Worm (Caenorhabditis elegans) whole organism, L3 larva: ENCODE results near the gene Y49F6C.7.

Source experiments
- aly-2 ChIP-seq: fragments of 150-350 bp; optimal IDR thresholded peaks from 2 replicates; lab custom pipeline; 2014; ENCODE audit warnings: missing biosample characterization, missing genetic modification characterization
- fkh-10 ChIP-seq: sonication (generic microtip); optimal IDR thresholded peaks from 2 replicates; lab custom pipeline; 2017; ENCODE audit warnings: missing biosample characterization, missing genetic modification reagents, missing genetic modification characterization
- nhr-11 ChIP-seq: fragments of 150-350 bp; optimal IDR thresholded peaks from 2 replicates; lab custom pipeline; 2014; ENCODE audit warnings: missing biosample characterization, missing genetic modification characterization
- nhr-76 ChIP-seq: fragments of 150-350 bp; sonication (generic microtip); optimal IDR thresholded peaks from 5 replicates; lab custom pipeline; 2014; ENCODE audit warnings: missing biosample characterization, missing genetic modification characterization
- pha-4 ChIP-seq: fragments of 150-350 bp; optimal IDR thresholded peaks from 2 replicates; lab custom pipeline; 2014; ENCODE audit warnings: missing biosample characterization, missing genetic modification reagents, missing genetic modification characterization
- pqm-1 ChIP-seq: fragments of 150-350 bp; optimal IDR thresholded peaks from 2 replicates; lab custom pipeline; 2017; ENCODE audit warnings: missing biosample characterization, missing genetic modification characterization, inconsistent platforms
- snpc-4 ChIP-seq: fragments of 150-350 bp; optimal IDR thresholded peaks from 2 replicates; lab custom pipeline; 2014; ENCODE audit warnings: missing biosample characterization, missing genetic modification characterization
- ztf-4 ChIP-seq: fragments of 150-350 bp; optimal IDR thresholded peaks from 2 replicates; lab custom pipeline; 2014; ENCODE audit warnings: missing biosample characterization, missing genetic modification characterization

ce11 chrII:3374779-3375178 lies 6.8 kb upstream of the Y49F6C.7 start, which contains the start of gene bath-10:
- no peak for TF ChIP-seq nhr-11 (tag; lab: Kevin White, UChicago)
- no peak for TF ChIP-seq pha-4
- no peak for TF ChIP-seq fkh-10 (GFP tag; lab: Kevin White, UChicago)
- no peak for TF ChIP-seq snpc-4
- no peak for TF ChIP-seq ztf-4
- no peak for TF ChIP-seq pqm-1 (tag; lab: Kevin White, UChicago)
- no peak for TF ChIP-seq nhr-76 (tag; lab: Kevin White, UChicago)
- no peak for TF ChIP-seq aly-2 (tag; lab: Kevin White, UChicago)
